Worm (Caenorhabditis elegans) whole organism, L4 larva: ENCODE measurements around the gene dct-6.

Experiments used
- fkh-10 ChIP-seq: fragments of 150-350 bp; optimal IDR thresholded peaks from 2 replicates; lab custom pipeline; 2014; ENCODE audit warnings: missing biosample characterization, missing genetic modification reagents, missing genetic modification characterization
- mdl-1 ChIP-seq, 2 experiments: fragments of 150-350 bp in 1 of 2; sonication (generic microtip) in 1 of 2; optimal IDR thresholded peaks; 2 replicates each; lab custom pipeline; 2014 to 2017; ENCODE audit warnings: missing biosample characterization in 2 of 2, missing genetic modification characterization in 2 of 2
- vab-7 ChIP-seq: fragments of 200-800 bp; sonication (Bioruptor generic); IDR thresholded peaks from 2 replicates; pipeline ENCODE4 v1.3.6; 2022; ENCODE audit warnings: missing genetic modification reagents, missing genetic modification characterization, missing compliant biosample characterization

DNA sequence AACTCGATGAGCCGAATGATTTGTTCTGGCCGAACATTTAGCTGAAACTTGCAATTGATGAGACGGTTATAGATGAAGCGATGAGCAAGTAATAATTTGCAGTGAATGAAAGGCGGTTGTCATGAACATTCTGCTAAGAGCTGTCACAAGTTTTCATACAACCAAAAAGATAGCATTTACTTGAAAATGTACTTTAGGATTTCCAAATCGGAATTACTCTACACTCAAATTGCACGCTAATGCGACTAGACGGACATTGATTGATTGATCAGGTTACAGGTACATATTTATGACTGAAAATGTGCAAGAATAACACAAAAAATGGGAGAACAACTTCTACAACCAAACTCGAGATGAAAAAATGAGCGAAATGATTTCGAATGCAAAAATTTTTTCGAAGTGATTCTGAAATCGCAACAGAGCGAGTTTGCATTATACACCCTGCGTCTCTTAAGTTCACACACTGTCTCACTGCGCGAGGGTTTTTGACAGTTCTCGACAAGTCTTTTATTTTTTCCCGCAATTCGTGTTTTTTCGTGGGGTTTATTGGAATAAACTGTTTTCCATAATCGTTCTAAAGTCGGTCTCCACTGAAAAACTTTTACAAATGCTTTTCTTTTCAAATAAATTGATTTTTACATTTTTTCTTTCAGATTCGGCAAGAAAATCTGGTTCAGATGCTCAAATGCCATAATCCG, 53.4 kb downstream of the dct-6 start, which contains the start of the genes npp-10 and cyk-3:
- TF ChIP-seq vab-7 (GFP tag; lab: Robert Waterston, UW) (no peak), fkh-10 (GFP tag; lab: Kevin White, UChicago) (no peak), mdl-1 (tag; optimal IDR thresholded peaks at IDR 0.05; lab: Kevin White, UChicago) (no peak)
